Worm (Caenorhabditis elegans) whole organism, L3 larva: Measurements from ENCODE around the gene tag-267.

Experiments
- R02D3.7 ChIP-seq: fragments of 150-350 bp; optimal IDR thresholded peaks from 2 replicates; lab custom pipeline; 2014; ENCODE audit warnings: missing biosample characterization, missing genetic modification characterization
- aly-2 ChIP-seq: fragments of 150-350 bp; optimal IDR thresholded peaks from 2 replicates; lab custom pipeline; 2014; ENCODE audit warnings: missing biosample characterization, missing genetic modification characterization
- ama-1 ChIP-seq: fragments of 150-350 bp; optimal IDR thresholded peaks from 2 replicates; lab custom pipeline; 2018
- ceh-28 ChIP-seq: fragments of 150-350 bp; optimal IDR thresholded peaks from 2 replicates; lab custom pipeline; 2014; ENCODE audit warnings: missing biosample characterization, missing genetic modification reagents, missing genetic modification characterization
- ceh-82 ChIP-seq: fragments of 150-350 bp; optimal IDR thresholded peaks from 2 replicates; lab custom pipeline; 2014; ENCODE audit warnings: missing biosample characterization, missing genetic modification characterization
- daf-12 ChIP-seq: fragments of 150-350 bp; optimal IDR thresholded peaks from 2 replicates; lab custom pipeline; 2014; ENCODE audit warnings: missing biosample characterization, missing genetic modification reagents, missing genetic modification characterization
- egl-27 ChIP-seq: sonication (generic microtip); optimal IDR thresholded peaks from 4 replicates; lab custom pipeline; 2017; ENCODE audit warnings: missing biosample characterization, missing genetic modification reagents, missing genetic modification characterization
- egl-5 ChIP-seq: fragments of 150-350 bp; optimal IDR thresholded peaks from 2 replicates; lab custom pipeline; 2017; ENCODE audit warnings: missing biosample characterization, missing genetic modification reagents, missing genetic modification characterization, inconsistent platforms
- elt-1 ChIP-seq: fragments of 150-350 bp; optimal IDR thresholded peaks from 2 replicates; lab custom pipeline; 2014; ENCODE audit warnings: missing biosample characterization, missing genetic modification characterization
- elt-2 ChIP-seq: sonication (generic microtip); optimal IDR thresholded peaks from 2 replicates; lab custom pipeline; 2016; ENCODE audit warnings: missing genetic modification reagents, mild to moderate bottlenecking, missing genetic modification characterization, missing compliant biosample characterization
- elt-3 ChIP-seq, 3 experiments: fragments of 150-350 bp in 1 of 3; sonication (generic microtip) in 2 of 3; optimal IDR thresholded peaks; 2 replicates in 2 of 3; 4 replicates in 1 of 3; lab custom pipeline; 2014 to 2017; ENCODE audit warnings: missing biosample characterization in 3 of 3, missing genetic modification characterization in 3 of 3
- fkh-10 ChIP-seq: sonication (generic microtip); optimal IDR thresholded peaks from 2 replicates; lab custom pipeline; 2017; ENCODE audit warnings: missing biosample characterization, missing genetic modification reagents, missing genetic modification characterization
- fkh-2 ChIP-seq: fragments of 150-350 bp; optimal IDR thresholded peaks from 2 replicates; lab custom pipeline; 2014; ENCODE audit warnings: missing biosample characterization, missing genetic modification reagents, missing genetic modification characterization
- fos-1 ChIP-seq: fragments of 150-350 bp; optimal IDR thresholded peaks from 2 replicates; lab custom pipeline; 2014; ENCODE audit warnings: missing biosample characterization, missing genetic modification characterization
- hmg-11 ChIP-seq: sonication (generic microtip); optimal IDR thresholded peaks from 2 replicates; lab custom pipeline; 2016; ENCODE audit warnings: missing genetic modification characterization, missing compliant biosample characterization
- jun-1 ChIP-seq: fragments of 150-350 bp; optimal IDR thresholded peaks from 2 replicates; lab custom pipeline; 2014; ENCODE audit warnings: missing biosample characterization, missing genetic modification reagents, missing genetic modification characterization
- lin-15B ChIP-seq: fragments of 150-350 bp; optimal IDR thresholded peaks from 2 replicates; lab custom pipeline; 2014; ENCODE audit warnings: missing biosample characterization, missing genetic modification characterization
- lin-39 ChIP-seq: fragments of 150-350 bp; optimal IDR thresholded peaks from 2 replicates; lab custom pipeline; 2018; ENCODE audit warnings: missing biosample characterization, missing genetic modification reagents, missing genetic modification characterization
- lsy-12 ChIP-seq: sonication (generic microtip); optimal IDR thresholded peaks from 2 replicates; lab custom pipeline; 2016; ENCODE audit warnings: mild to moderate bottlenecking, missing genetic modification characterization, missing compliant biosample characterization
- mml-1 ChIP-seq: fragments of 150-350 bp; sonication (generic microtip); optimal IDR thresholded peaks from 3 replicates; lab custom pipeline; 2014; ENCODE audit warnings: missing biosample characterization, missing genetic modification characterization
- nfya-1 ChIP-seq: sonication (generic microtip); optimal IDR thresholded peaks from 2 replicates; lab custom pipeline; 2017; ENCODE audit warnings: missing genetic modification characterization, mild to moderate bottlenecking, missing compliant biosample characterization, antibody characterized with exemption, moderate library complexity; ENCODE audit not compliant: insufficient read depth
- nhr-11 ChIP-seq: fragments of 150-350 bp; optimal IDR thresholded peaks from 2 replicates; lab custom pipeline; 2014; ENCODE audit warnings: missing biosample characterization, missing genetic modification characterization
- nhr-23 ChIP-seq: fragments of 150-350 bp; optimal IDR thresholded peaks from 2 replicates; lab custom pipeline; 2014; ENCODE audit warnings: missing biosample characterization, missing genetic modification reagents, missing genetic modification characterization
- nhr-237 ChIP-seq: fragments of 150-350 bp; optimal IDR thresholded peaks from 2 replicates; lab custom pipeline; 2014; ENCODE audit warnings: missing biosample characterization, missing genetic modification characterization
- nhr-25 ChIP-seq: sonication (generic microtip); optimal IDR thresholded peaks from 2 replicates; lab custom pipeline; 2017; ENCODE audit warnings: missing biosample characterization, missing genetic modification characterization
- nhr-28 ChIP-seq: fragments of 150-350 bp; optimal IDR thresholded peaks from 2 replicates; lab custom pipeline; 2014; ENCODE audit warnings: missing biosample characterization, missing genetic modification characterization
- nhr-67 ChIP-seq: fragments of 150-350 bp; optimal IDR thresholded peaks from 2 replicates; lab custom pipeline; 2014; ENCODE audit warnings: missing biosample characterization, missing genetic modification characterization
- nhr-76 ChIP-seq: fragments of 150-350 bp; sonication (generic microtip); optimal IDR thresholded peaks from 5 replicates; lab custom pipeline; 2014; ENCODE audit warnings: missing biosample characterization, missing genetic modification characterization
- nhr-77 ChIP-seq: fragments of 150-350 bp; optimal IDR thresholded peaks from 2 replicates; lab custom pipeline; 2014; ENCODE audit warnings: missing biosample characterization, missing genetic modification characterization
- pha-4 ChIP-seq: fragments of 150-350 bp; optimal IDR thresholded peaks from 2 replicates; lab custom pipeline; 2014; ENCODE audit warnings: missing biosample characterization, missing genetic modification reagents, missing genetic modification characterization
- pqm-1 ChIP-seq: fragments of 150-350 bp; optimal IDR thresholded peaks from 2 replicates; lab custom pipeline; 2017; ENCODE audit warnings: missing biosample characterization, missing genetic modification characterization, inconsistent platforms
- sea-2 ChIP-seq: fragments of 150-350 bp; sonication (generic microtip); optimal IDR thresholded peaks from 4 replicates; lab custom pipeline; 2014; ENCODE audit warnings: missing biosample characterization, missing genetic modification reagents, missing genetic modification characterization
- skn-1 ChIP-seq: fragments of 150-350 bp; optimal IDR thresholded peaks from 2 replicates; lab custom pipeline; 2014; ENCODE audit warnings: missing biosample characterization, missing genetic modification characterization
- snpc-4 ChIP-seq: fragments of 150-350 bp; optimal IDR thresholded peaks from 2 replicates; lab custom pipeline; 2014; ENCODE audit warnings: missing biosample characterization, missing genetic modification characterization
- tbx-2 ChIP-seq: sonication (generic microtip); optimal IDR thresholded peaks from 2 replicates; lab custom pipeline; 2016; ENCODE audit warnings: mild to moderate bottlenecking, missing genetic modification characterization, missing compliant biosample characterization
- unc-39 ChIP-seq: sonication (generic microtip); optimal IDR thresholded peaks from 4 replicates; lab custom pipeline; 2017; ENCODE audit warnings: missing biosample characterization, missing genetic modification characterization
- unc-62 ChIP-seq: fragments of 150-350 bp; sonication (generic microtip); optimal IDR thresholded peaks from 4 replicates; lab custom pipeline; 2014; ENCODE audit warnings: missing biosample characterization, missing genetic modification reagents, missing genetic modification characterization
- zag-1 ChIP-seq: fragments of 150-350 bp; optimal IDR thresholded peaks from 2 replicates; lab custom pipeline; 2014; ENCODE audit warnings: missing biosample characterization, missing genetic modification characterization
- ztf-11 ChIP-seq: fragments of 150-350 bp; optimal IDR thresholded peaks from 2 replicates; lab custom pipeline; 2014; ENCODE audit warnings: missing biosample characterization, missing genetic modification characterization
- ztf-4 ChIP-seq: fragments of 150-350 bp; optimal IDR thresholded peaks from 2 replicates; lab custom pipeline; 2014; ENCODE audit warnings: missing biosample characterization, missing genetic modification characterization

tag-267 gene

ce11 chrIII:634618-635017 lies 6.0 kb upstream of the tag-267 start, which contains the start of gene fem-2:
Gene fem-2, minus strand, starts transcription at chrIII:634626.
- TF ChIP-seq lin-39 (tag; lab: Kevin White, UChicago), result peak; percentile 8
- no peak for TF ChIP-seq egl-5 (tag; lab: Kevin White, UChicago)
- TF ChIP-seq elt-2, result no peak
- TF ChIP-seq mml-1 (tag; lab: Kevin White, UChicago), result no peak
- no peak for TF ChIP-seq nhr-77 (tag; lab: Kevin White, UChicago)
- TF ChIP-seq ztf-11, result no peak
- no peak for TF ChIP-seq zag-1
- TF ChIP-seq nhr-28 (tag; lab: Kevin White, UChicago), result no peak
- no peak for TF ChIP-seq pqm-1 (tag; lab: Kevin White, UChicago)
- TF ChIP-seq daf-12 (tag; lab: Kevin White, UChicago), result no peak
- TF ChIP-seq jun-1 (tag; lab: Kevin White, UChicago), result no peak
- TF ChIP-seq fos-1, result no peak
- peak; percentile 22 for TF ChIP-seq lin-15B (tag; lab: Kevin White, UChicago)
- no peak for TF ChIP-seq sea-2 (GFP tag; lab: Kevin White, UChicago)
- TF ChIP-seq nhr-11, result no peak
- no peak for TF ChIP-seq ama-1 (lab: Kevin White, UChicago)
- TF ChIP-seq snpc-4 (tag; lab: Kevin White, UChicago), result peak; percentile 11
- TF ChIP-seq egl-27, result no peak
- no peak for TF ChIP-seq ceh-82 (tag; lab: Kevin White, UChicago)
- TF ChIP-seq R02D3.7, result no peak
- peak; percentile 23 for TF ChIP-seq nhr-23 (tag; lab: Kevin White, UChicago)
- TF ChIP-seq nhr-76 (tag; lab: Kevin White, UChicago), result no peak
- no peak for TF ChIP-seq tbx-2 (tag; lab: Kevin White, UChicago)
- TF ChIP-seq hmg-11, result peak; percentile 56
- no peak for TF ChIP-seq lsy-12 (tag; lab: Kevin White, UChicago)
- TF ChIP-seq unc-62, result no peak
- no peak for TF ChIP-seq unc-39 (tag; lab: Kevin White, UChicago)
- no peak for TF ChIP-seq elt-1 (tag; lab: Kevin White, UChicago)
- TF ChIP-seq nhr-237 (tag; lab: Kevin White, UChicago), result no peak
- TF ChIP-seq nfya-1 (tag; lab: Kevin White, UChicago), result peak; percentile 41
- TF ChIP-seq nhr-25 (tag; lab: Kevin White, UChicago), result no peak
- peak; percentile 46 for TF ChIP-seq pha-4 (tag; lab: Kevin White, UChicago)
- no peak for TF ChIP-seq ceh-28 (tag; lab: Kevin White, UChicago)

- TF ChIP-seq elt-3 (tag; optimal IDR thresholded peaks at IDR 0.05; lab: Kevin White, UChicago) (no peak), fos-1 (no peak)
Observed at ce11 chrIII:636067-636466, 4.5 kb upstream of the tag-267 start, which contains the start of gene T19C3.7. Gene T19C3.7, minus strand, starts transcription at chrIII:636167.

ce11 chrIII:638319-638718 lies 2.3 kb upstream of the tag-267 start, which contains the start of gene sbds-1:
Gene sbds-1, minus strand, starts transcription at chrIII:638419.
- no peak for TF ChIP-seq ztf-4
- no peak for TF ChIP-seq zag-1
- TF ChIP-seq elt-1 (tag; lab: Kevin White, UChicago), result no peak
- no peak for TF ChIP-seq lin-15B (tag; lab: Kevin White, UChicago)
- TF ChIP-seq elt-3 (tag; optimal IDR thresholded peaks at IDR 0.05; lab: Kevin White, UChicago), result no peak
- no peak for TF ChIP-seq fkh-2 (tag; lab: Kevin White, UChicago)
- no peak for TF ChIP-seq elt-2
- TF ChIP-seq pqm-1 (tag; lab: Kevin White, UChicago), result no peak
- no peak for TF ChIP-seq skn-1 (tag; lab: Kevin White, UChicago)
- TF ChIP-seq nhr-77 (tag; lab: Kevin White, UChicago), result no peak
- no peak for TF ChIP-seq aly-2 (tag; lab: Kevin White, UChicago)
- TF ChIP-seq nhr-28 (tag; lab: Kevin White, UChicago), result no peak
- no peak for TF ChIP-seq unc-62
- no peak for TF ChIP-seq fkh-10 (GFP tag; lab: Kevin White, UChicago)
- TF ChIP-seq nhr-25 (tag; lab: Kevin White, UChicago), result no peak
- no peak for TF ChIP-seq egl-27
- no peak for TF ChIP-seq ztf-11
- no peak for TF ChIP-seq nhr-67 (tag; lab: Kevin White, UChicago)
